Worm (Caenorhabditis elegans): ENCODE measurements around the gene chil-10.

ce11 chrX:950482-950881, 7.2 kb upstream of the chil-10 start, which contains the start of gene arr-1:
- TF ChIP-seq mes-2 (tag; optimal IDR thresholded peaks at IDR 0.05; ENCODE audit: poor library complexity, severe bottlenecking) (no peak), nhr-41 (GFP tag; IDR thresholded peaks at IDR 0.05) (no peak)
